Worm (Caenorhabditis elegans) whole organism, late embryonic: ENCODE measurements around the gene str-89.

Source experiments
- C08G9.2 ChIP-seq: sonication (generic microtip); optimal IDR thresholded peaks from 2 replicates; lab custom pipeline; 2016; ENCODE audit warnings: mild to moderate bottlenecking, missing genetic modification characterization, moderate library complexity, missing compliant biosample characterization
- ahr-1 ChIP-seq: sonication (generic microtip); optimal IDR thresholded peaks from 2 replicates; lab custom pipeline; 2016; ENCODE audit warnings: missing genetic modification characterization, missing compliant biosample characterization
- ceh-22 ChIP-seq: sonication (generic microtip); optimal IDR thresholded peaks from 2 replicates; lab custom pipeline; 2017; ENCODE audit warnings: missing biosample characterization, missing genetic modification characterization
- ceh-31 ChIP-seq: sonication (generic microtip); optimal IDR thresholded peaks from 2 replicates; lab custom pipeline; 2016; ENCODE audit warnings: missing genetic modification characterization, missing compliant biosample characterization
- ceh-34 ChIP-seq: sonication (generic microtip); optimal IDR thresholded peaks from 2 replicates; lab custom pipeline; 2016; ENCODE audit warnings: mild to moderate bottlenecking, missing genetic modification characterization, missing compliant biosample characterization
- ceh-45 ChIP-seq: fragments of 200-800 bp; sonication (Bioruptor generic); IDR thresholded peaks from 2 replicates; pipeline ENCODE4 v1.3.6; 2022; ENCODE audit warnings: missing genetic modification reagents, missing genetic modification characterization, missing compliant biosample characterization
- ceh-6 ChIP-seq: fragments of 200-800 bp; sonication (Bioruptor generic); optimal IDR thresholded peaks from 2 replicates; lab custom pipeline; 2018; ENCODE audit warnings: mild to moderate bottlenecking, missing genetic modification characterization, missing compliant biosample characterization
- ceh-9 ChIP-seq: sonication (generic microtip); optimal IDR thresholded peaks from 2 replicates; lab custom pipeline; 2016; ENCODE audit warnings: mild to moderate bottlenecking, missing genetic modification characterization, inconsistent platforms, missing compliant biosample characterization
- che-1 ChIP-seq: sonication (generic microtip); optimal IDR thresholded peaks from 2 replicates; lab custom pipeline; 2016; ENCODE audit warnings: mild to moderate bottlenecking, missing genetic modification characterization, missing compliant biosample characterization
- ets-4 ChIP-seq: sonication (generic microtip); optimal IDR thresholded peaks from 2 replicates; lab custom pipeline; 2016; ENCODE audit warnings: missing genetic modification characterization, missing compliant biosample characterization
- fax-1 ChIP-seq: sonication (generic microtip); optimal IDR thresholded peaks from 2 replicates; lab custom pipeline; 2016; ENCODE audit warnings: missing genotype, missing genetic modification characterization, missing compliant biosample characterization
- fkh-10 ChIP-seq: fragments of 150-350 bp; optimal IDR thresholded peaks from 2 replicates; lab custom pipeline; 2014; ENCODE audit warnings: missing biosample characterization, missing genetic modification reagents, missing genetic modification characterization
- fkh-6 ChIP-seq: sonication (generic microtip); optimal IDR thresholded peaks from 2 replicates; lab custom pipeline; 2016; ENCODE audit warnings: missing genetic modification characterization, missing compliant biosample characterization
- hlh-13 ChIP-seq: fragments of 200-800 bp; sonication (Bioruptor generic); optimal IDR thresholded peaks from 2 replicates; lab custom pipeline; 2018; ENCODE audit warnings: mild to moderate bottlenecking, missing genetic modification characterization, missing compliant biosample characterization
- hlh-15 ChIP-seq: sonication (generic microtip); optimal IDR thresholded peaks from 2 replicates; lab custom pipeline; 2016; ENCODE audit warnings: missing genetic modification characterization, missing compliant biosample characterization
- hlh-6 ChIP-seq: sonication (generic microtip); optimal IDR thresholded peaks from 2 replicates; lab custom pipeline; 2016; ENCODE audit warnings: missing genotype, missing genetic modification characterization, missing compliant biosample characterization
- hlh-8 ChIP-seq: sonication (generic microtip); optimal IDR thresholded peaks from 2 replicates; lab custom pipeline; 2016; ENCODE audit warnings: missing genotype, missing genetic modification characterization, missing compliant biosample characterization
- madf-2 ChIP-seq: sonication (generic microtip); optimal IDR thresholded peaks from 2 replicates; lab custom pipeline; 2017; ENCODE audit warnings: missing genetic modification characterization, missing compliant biosample characterization
- mec-3 ChIP-seq: sonication (generic microtip); optimal IDR thresholded peaks from 2 replicates; lab custom pipeline; 2016; ENCODE audit warnings: borderline replicate concordance, missing genetic modification characterization, missing compliant biosample characterization
- nfya-1 ChIP-seq: sonication (generic microtip); optimal IDR thresholded peaks from 2 replicates; lab custom pipeline; 2017; ENCODE audit warnings: missing genetic modification characterization, mild to moderate bottlenecking, missing compliant biosample characterization, antibody characterized with exemption, moderate library complexity
- nhr-11 ChIP-seq: fragments of 150-350 bp; optimal IDR thresholded peaks from 2 replicates; lab custom pipeline; 2014; ENCODE audit warnings: missing biosample characterization, missing genetic modification characterization
- pha-2 ChIP-seq: sonication (generic microtip); optimal IDR thresholded peaks from 2 replicates; lab custom pipeline; 2017; ENCODE audit warnings: mild to moderate bottlenecking, missing genetic modification characterization, missing compliant biosample characterization
- pha-4 ChIP-seq: fragments of 150-350 bp; optimal IDR thresholded peaks from 2 replicates; lab custom pipeline; 2018; ENCODE audit warnings: missing biosample characterization, missing genetic modification reagents, missing genetic modification characterization
- pqm-1 ChIP-seq: sonication (generic microtip); optimal IDR thresholded peaks from 2 replicates; lab custom pipeline; 2016; ENCODE audit warnings: missing genetic modification characterization, missing compliant biosample characterization
- pros-1 ChIP-seq: fragments of 150-350 bp; optimal IDR thresholded peaks from 2 replicates; lab custom pipeline; 2014; ENCODE audit warnings: missing biosample characterization, missing genetic modification reagents, missing genetic modification characterization
- ref-2 ChIP-seq: sonication (generic microtip); optimal IDR thresholded peaks from 2 replicates; lab custom pipeline; 2016; ENCODE audit warnings: missing genetic modification characterization, missing compliant biosample characterization
- sdc-2 ChIP-seq: sonication (generic microtip); optimal IDR thresholded peaks from 2 replicates; lab custom pipeline; 2016; ENCODE audit warnings: missing genotype, missing genetic modification characterization, missing compliant biosample characterization
- sox-2 ChIP-seq: fragments of 200-800 bp; sonication (Bioruptor generic); IDR thresholded peaks from 2 replicates; pipeline ENCODE4 v1.3.6; 2022; ENCODE audit warnings: missing genetic modification reagents, missing genetic modification characterization, missing compliant biosample characterization
- sox-4 ChIP-seq: sonication (generic microtip); optimal IDR thresholded peaks from 2 replicates; lab custom pipeline; 2017; ENCODE audit warnings: mild to moderate bottlenecking, missing genetic modification characterization, inconsistent platforms, missing compliant biosample characterization
- tbx-7 ChIP-seq: sonication (generic microtip); optimal IDR thresholded peaks from 2 replicates; lab custom pipeline; 2016; ENCODE audit warnings: missing genotype, missing genetic modification characterization, missing compliant biosample characterization
- unc-3 ChIP-seq, 2 experiments: fragments of 200-800 bp in 1 of 2; sonication (Bioruptor generic) in 1 of 2; sonication (generic microtip) in 1 of 2; conservative IDR thresholded peaks in 1 of 2; optimal IDR thresholded peaks in 1 of 2; 2 replicates each; pipeline versions ENCODE4 v1.3.6 to Lab custom; 2016 to 2022; ENCODE audit warnings: missing compliant biosample characterization in 2 of 2, missing genetic modification characterization in 2 of 2, missing genetic modification reagents in 1 of 2
- unc-42 ChIP-seq: sonication (generic microtip); optimal IDR thresholded peaks from 2 replicates; lab custom pipeline; 2016; ENCODE audit warnings: missing genotype, missing genetic modification characterization, missing compliant biosample characterization
- unc-55 ChIP-seq: sonication (generic microtip); optimal IDR thresholded peaks from 2 replicates; lab custom pipeline; 2017; ENCODE audit warnings: missing biosample characterization, missing genetic modification reagents, missing genetic modification characterization
- zip-5 ChIP-seq: sonication (generic microtip); optimal IDR thresholded peaks from 2 replicates; lab custom pipeline; 2016; ENCODE audit warnings: missing genetic modification characterization, missing compliant biosample characterization
- ztf-16 ChIP-seq: sonication (generic microtip); optimal IDR thresholded peaks from 2 replicates; lab custom pipeline; 2017; ENCODE audit warnings: missing genetic modification characterization, missing compliant biosample characterization

str-89 gene

DNA sequence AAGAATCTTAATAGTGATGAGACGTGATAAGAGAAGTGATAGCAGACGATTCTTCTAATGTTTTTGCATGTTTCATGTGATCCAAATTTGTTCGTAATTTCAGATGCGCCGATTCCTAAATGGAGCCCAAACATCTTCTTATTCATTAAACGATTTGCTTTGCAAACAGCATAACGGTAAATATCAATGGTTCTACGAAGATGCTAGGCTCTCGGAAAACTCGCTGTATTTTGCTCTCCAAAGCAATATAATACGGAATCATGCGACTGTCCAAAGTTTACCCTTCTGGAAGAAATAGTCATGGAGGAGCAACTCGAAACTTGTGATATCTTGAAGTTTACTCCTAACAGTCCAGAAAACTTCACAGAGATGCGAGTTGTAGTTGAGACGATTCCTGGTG is 37.2 kb downstream of the str-89 start, which contains the start of gene W06D12.6:
Gene W06D12.6 (plus strand): TSS at position 301 of the 400 bp plus-strand sequence.
- no peak for TF ChIP-seq ceh-22 (tag; lab: Kevin White, UChicago)
- TF ChIP-seq fkh-10 (GFP tag; lab: Kevin White, UChicago), result no peak
- no peak for TF ChIP-seq sox-2 (GFP tag; lab: Robert Waterston, UW)
- no peak for TF ChIP-seq zip-5 (tag; lab: Kevin White, UChicago)
- no peak for TF ChIP-seq unc-3 (GFP tag; conservative IDR thresholded peaks at IDR 0.05; lab: Robert Waterston, UW)
- no peak for TF ChIP-seq unc-3 (tag; optimal IDR thresholded peaks at IDR 0.05; lab: Kevin White, UChicago)
- no peak for TF ChIP-seq unc-55 (GFP tag; lab: Kevin White, UChicago)
- TF ChIP-seq hlh-15 (tag; lab: Kevin White, UChicago), result no peak
- no peak for TF ChIP-seq ceh-31 (tag; lab: Kevin White, UChicago)
- no peak for TF ChIP-seq ref-2 (tag; lab: Kevin White, UChicago)
- TF ChIP-seq sox-4 (tag; lab: Kevin White, UChicago), result no peak
- TF ChIP-seq C08G9.2 (tag; lab: Kevin White, UChicago), result no peak
- TF ChIP-seq hlh-13 (GFP tag; lab: Kevin White, UChicago), result no peak
- TF ChIP-seq unc-42 (tag; lab: Kevin White, UChicago), result no peak
- no peak for TF ChIP-seq ztf-16 (tag; lab: Kevin White, UChicago)
- TF ChIP-seq pha-2 (tag; lab: Kevin White, UChicago), result no peak

DNA sequence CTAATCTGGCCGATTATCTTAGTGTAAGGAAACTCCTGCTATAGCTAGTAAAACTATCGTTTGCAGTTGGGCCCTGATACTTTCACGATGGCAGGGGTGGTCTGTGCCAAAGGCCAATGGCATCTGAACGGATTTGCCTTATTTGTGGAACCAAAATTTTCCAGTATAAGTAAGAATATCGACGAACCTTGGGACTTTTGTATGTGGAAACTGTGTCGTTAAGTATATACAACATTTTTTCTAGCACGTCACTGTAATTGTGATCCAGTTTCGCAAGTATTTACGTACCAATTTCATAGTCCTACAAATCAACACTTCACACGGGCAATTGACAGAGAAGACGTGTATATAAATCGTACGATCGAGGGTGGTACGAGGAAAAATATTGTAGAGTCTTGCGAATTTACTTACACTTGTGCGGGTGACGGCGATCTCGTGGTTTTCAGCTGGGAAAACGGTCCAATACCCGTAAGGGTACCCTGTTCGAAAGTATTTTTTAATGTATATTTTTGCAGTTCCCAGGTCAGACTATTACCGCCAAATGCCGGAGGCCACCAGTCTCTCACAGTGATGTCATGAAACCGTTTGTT is 37.7 kb downstream of the str-89 start:
- no peak for TF ChIP-seq sdc-2 (tag; lab: Kevin White, UChicago)
- no peak for TF ChIP-seq ceh-6 (GFP tag; lab: Kevin White, UChicago)
- no peak for TF ChIP-seq fkh-6 (tag; lab: Kevin White, UChicago)
- TF ChIP-seq hlh-13 (GFP tag; lab: Kevin White, UChicago), result no peak
- no peak for TF ChIP-seq pha-4 (tag; lab: Kevin White, UChicago)
- TF ChIP-seq nfya-1 (tag; lab: Kevin White, UChicago), result no peak
- no peak for TF ChIP-seq tbx-7 (tag; lab: Kevin White, UChicago)
- no peak for TF ChIP-seq ceh-9 (tag; lab: Kevin White, UChicago)
- TF ChIP-seq pqm-1, result no peak
- TF ChIP-seq sox-4 (tag; lab: Kevin White, UChicago), result no peak
- no peak for TF ChIP-seq ref-2 (tag; lab: Kevin White, UChicago)
- no peak for TF ChIP-seq ets-4 (tag; lab: Kevin White, UChicago)
- no peak for TF ChIP-seq fkh-10 (GFP tag; lab: Kevin White, UChicago)
- TF ChIP-seq mec-3 (tag; lab: Kevin White, UChicago), result no peak
- TF ChIP-seq ceh-45 (GFP tag; lab: Robert Waterston, UW), result no peak
- TF ChIP-seq ahr-1 (tag; lab: Kevin White, UChicago), result no peak
- TF ChIP-seq unc-55 (GFP tag; lab: Kevin White, UChicago), result no peak
- TF ChIP-seq nhr-11, result no peak
- TF ChIP-seq pros-1 (tag; lab: Kevin White, UChicago), result no peak
- no peak for TF ChIP-seq pha-2 (tag; lab: Kevin White, UChicago)

DNA sequence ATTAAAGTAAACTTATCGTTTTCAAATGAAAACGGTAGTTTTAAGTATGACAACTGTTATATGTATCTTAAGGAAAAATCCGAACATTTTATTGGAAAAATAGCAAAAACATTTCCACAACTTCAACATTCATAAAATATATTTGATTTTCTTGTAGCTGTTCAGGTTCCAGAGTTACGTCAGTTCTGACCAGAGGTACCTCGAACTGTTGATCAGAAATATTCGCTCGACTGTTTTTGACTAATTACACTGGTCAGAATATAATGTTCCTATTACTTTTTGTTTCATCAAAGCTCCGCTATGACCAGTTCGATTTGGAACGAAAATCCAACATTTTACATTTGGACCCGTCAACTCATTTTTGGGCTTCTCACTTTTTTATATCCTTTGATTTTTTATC is 38.4 kb downstream of the str-89 start, which contains the start of gene srh-31:
Gene srh-31 (plus strand): TSS at position 301 of the 400 bp plus-strand sequence.
- no peak for TF ChIP-seq hlh-8 (tag; lab: Kevin White, UChicago)
- TF ChIP-seq madf-2, result no peak
- no peak for TF ChIP-seq unc-3 (GFP tag; conservative IDR thresholded peaks at IDR 0.05; lab: Robert Waterston, UW)
- TF ChIP-seq unc-3 (tag; optimal IDR thresholded peaks at IDR 0.05; lab: Kevin White, UChicago), result no peak
- TF ChIP-seq fkh-6 (tag; lab: Kevin White, UChicago), result no peak
- TF ChIP-seq hlh-6 (tag; lab: Kevin White, UChicago), result no peak
- no peak for TF ChIP-seq ceh-34 (tag; lab: Kevin White, UChicago)
- no peak for TF ChIP-seq fax-1 (tag; lab: Kevin White, UChicago)
- TF ChIP-seq che-1 (tag; lab: Kevin White, UChicago), result no peak
